Worm (Caenorhabditis elegans) whole organism, young adult: Measurements from ENCODE around the gene T05A7.3.

Source experiments
- B0336.3 ChIP-seq: fragments of 200-800 bp; sonication (Bioruptor generic); IDR thresholded peaks from 2 replicates; pipeline ENCODE4 v1.3.6; 2022; ENCODE audit warnings: missing genetic modification characterization, missing compliant biosample characterization
- C06A6.2 ChIP-seq: fragments of 200-800 bp; sonication (Bioruptor generic); conservative IDR thresholded peaks from 2 replicates; pipeline ENCODE4 v1.3.6; 2022; ENCODE audit warnings: missing genetic modification characterization, missing compliant biosample characterization
- D2030.7 ChIP-seq: fragments of 200-800 bp; sonication (Bioruptor generic); IDR thresholded peaks from 2 replicates; pipeline ENCODE4 v1.3.6; 2022; ENCODE audit warnings: missing genetic modification reagents, missing genetic modification characterization, missing compliant biosample characterization
- F22D6.2 ChIP-seq: sonication (generic microtip); optimal IDR thresholded peaks from 2 replicates; lab custom pipeline; 2016; ENCODE audit warnings: mild to moderate bottlenecking, missing genetic modification characterization, missing compliant biosample characterization
- F33H1.4 ChIP-seq: fragments of 200-800 bp; sonication (Bioruptor generic); IDR thresholded peaks from 2 replicates; pipeline ENCODE4 v1.3.6; 2022; ENCODE audit warnings: missing genetic modification reagents, missing genetic modification characterization, missing compliant biosample characterization
- T07F8.4 ChIP-seq: sonication (generic microtip); optimal IDR thresholded peaks from 2 replicates; lab custom pipeline; 2016; ENCODE audit warnings: mild to moderate bottlenecking, missing genetic modification characterization, moderate library complexity, missing compliant biosample characterization
- Y79H2A.3 ChIP-seq: fragments of 200-800 bp; sonication (Bioruptor generic); conservative IDR thresholded peaks from 2 replicates; pipeline ENCODE4 v1.3.6; 2022; ENCODE audit warnings: missing genetic modification reagents, missing genetic modification characterization, missing compliant biosample characterization
- Y95B8A.8 ChIP-seq: fragments of 200-800 bp; sonication (Bioruptor generic); IDR thresholded peaks from 2 replicates; pipeline ENCODE4 v1.3.6; 2022; ENCODE audit warnings: missing genetic modification reagents, missing genetic modification characterization, missing compliant biosample characterization
- ama-1 ChIP-seq, 3 experiments: fragments of 150-350 bp in 1 of 3; sonication (generic microtip) in 2 of 3; optimal IDR thresholded peaks; 2 replicates each; lab custom pipeline; 2014 to 2018; ENCODE audit warnings: missing biosample characterization in 2 of 3, missing genetic modification characterization in 2 of 3, missing genetic modification reagents in 2 of 3
- aptf-3 ChIP-seq: fragments of 200-800 bp; sonication (Bioruptor generic); IDR thresholded peaks from 2 replicates; pipeline ENCODE4 v1.3.6; 2022; ENCODE audit warnings: missing genetic modification characterization, missing compliant biosample characterization
- athp-1 ChIP-seq: sonication (generic microtip); optimal IDR thresholded peaks from 2 replicates; lab custom pipeline; 2017; ENCODE audit warnings: mild to moderate bottlenecking, missing genetic modification characterization, missing compliant biosample characterization
- attf-5 ChIP-seq: fragments of 200-800 bp; sonication (Bioruptor generic); optimal IDR thresholded peaks from 2 replicates; lab custom pipeline; 2018; ENCODE audit warnings: mild to moderate bottlenecking, missing genetic modification characterization, missing compliant biosample characterization
- bed-1 ChIP-seq: fragments of 200-800 bp; sonication (Bioruptor generic); IDR thresholded peaks from 2 replicates; pipeline ENCODE4 v1.3.6; 2022; ENCODE audit warnings: missing genetic modification reagents, missing genetic modification characterization, missing compliant biosample characterization
- cebp-1 ChIP-seq, 2 experiments: fragments of 200-800 bp in 1 of 2; sonication (Bioruptor generic) in 1 of 2; sonication (generic microtip) in 1 of 2; IDR thresholded peaks in 1 of 2; optimal IDR thresholded peaks in 1 of 2; 2 replicates each; pipeline versions ENCODE4 v1.3.6 to Lab custom; 2017 to 2022; ENCODE audit warnings: missing compliant biosample characterization in 2 of 2, missing genetic modification characterization in 2 of 2, mild to moderate bottlenecking in 1 of 2, missing genetic modification reagents in 1 of 2, moderate library complexity in 1 of 2
- cebp-2 ChIP-seq: fragments of 200-800 bp; sonication (Bioruptor generic); IDR thresholded peaks from 2 replicates; pipeline ENCODE4 v1.3.6; 2022; ENCODE audit warnings: missing genetic modification characterization, missing compliant biosample characterization
- ceh-58 ChIP-seq: fragments of 200-800 bp; sonication (Bioruptor generic); IDR thresholded peaks from 2 replicates; pipeline ENCODE4 v1.3.6; 2022; ENCODE audit warnings: missing genetic modification characterization, missing compliant biosample characterization
- dox-1 ChIP-seq: fragments of 200-800 bp; sonication (Bioruptor generic); IDR thresholded peaks from 2 replicates; pipeline ENCODE4 v1.3.6; 2022; ENCODE audit warnings: missing genetic modification reagents, missing genetic modification characterization, missing compliant biosample characterization
- ekl-4 ChIP-seq: fragments of 200-800 bp; sonication (Bioruptor generic); IDR thresholded peaks from 2 replicates; pipeline ENCODE4 v1.3.6; 2022; ENCODE audit warnings: missing genetic modification reagents, missing genetic modification characterization, missing compliant biosample characterization
- ets-4 ChIP-seq: fragments of 200-800 bp; sonication (Bioruptor generic); optimal IDR thresholded peaks from 2 replicates; lab custom pipeline; 2018; ENCODE audit warnings: mild to moderate bottlenecking, missing genetic modification characterization, missing compliant biosample characterization
- gei-17 ChIP-seq: fragments of 200-800 bp; sonication (Bioruptor generic); optimal IDR thresholded peaks from 2 replicates; lab custom pipeline; 2018; ENCODE audit warnings: mild to moderate bottlenecking, missing genetic modification characterization, missing compliant biosample characterization
- hlh-26 ChIP-seq: fragments of 200-800 bp; sonication (Bioruptor generic); conservative IDR thresholded peaks from 2 replicates; pipeline ENCODE4 v1.3.6; 2022; ENCODE audit warnings: missing genetic modification reagents, missing genetic modification characterization, missing compliant biosample characterization
- hmg-1.2 ChIP-seq: fragments of 200-800 bp; sonication (Bioruptor generic); IDR thresholded peaks from 2 replicates; pipeline ENCODE4 v1.3.6; 2022; ENCODE audit warnings: missing genetic modification reagents, missing genetic modification characterization, missing compliant biosample characterization
- hrde-1 ChIP-seq: sonication (generic microtip); optimal IDR thresholded peaks from 2 replicates; lab custom pipeline; 2016; ENCODE audit warnings: missing genetic modification characterization, mild to moderate bottlenecking, missing compliant biosample characterization, moderate library complexity, missing genotype, missing genetic modification reagents, borderline replicate concordance
- let-526 ChIP-seq: fragments of 200-800 bp; sonication (Bioruptor generic); IDR thresholded peaks from 2 replicates; pipeline ENCODE4 v1.3.6; 2022; ENCODE audit warnings: missing genetic modification reagents, missing genetic modification characterization, missing compliant biosample characterization
- lsl-1 ChIP-seq: fragments of 200-800 bp; sonication (Bioruptor generic); optimal IDR thresholded peaks from 2 replicates; lab custom pipeline; 2018; ENCODE audit warnings: mild to moderate bottlenecking, missing genetic modification characterization, moderate library complexity, missing compliant biosample characterization
- lsy-27 ChIP-seq: sonication (generic microtip); optimal IDR thresholded peaks from 2 replicates; lab custom pipeline; 2017; ENCODE audit warnings: missing genetic modification characterization, mild to moderate bottlenecking, missing compliant biosample characterization, antibody characterized with exemption, missing genotype, borderline replicate concordance; ENCODE audit not compliant: insufficient read depth
- madf-10 ChIP-seq: sonication (generic microtip); optimal IDR thresholded peaks from 2 replicates; lab custom pipeline; 2016; ENCODE audit warnings: mild to moderate bottlenecking, missing genetic modification characterization, missing compliant biosample characterization
- madf-6 ChIP-seq: fragments of 200-800 bp; sonication (Bioruptor generic); IDR thresholded peaks from 2 replicates; pipeline ENCODE4 v1.3.6; 2022; ENCODE audit warnings: missing genetic modification reagents, missing genetic modification characterization, missing compliant biosample characterization
- mcd-1 ChIP-seq: fragments of 200-800 bp; sonication (Bioruptor generic); IDR thresholded peaks from 2 replicates; pipeline ENCODE4 v1.3.6; 2022; ENCODE audit warnings: missing genetic modification reagents, missing genetic modification characterization, missing compliant biosample characterization
- nfya-1 ChIP-seq: sonication (generic microtip); optimal IDR thresholded peaks from 2 replicates; lab custom pipeline; 2017; ENCODE audit warnings: antibody characterized with exemption, missing compliant biosample characterization, missing genetic modification characterization, borderline replicate concordance; ENCODE audit not compliant: insufficient read depth
- nfya-2 ChIP-seq: fragments of 200-800 bp; sonication (Bioruptor generic); IDR thresholded peaks from 2 replicates; pipeline ENCODE4 v1.3.6; 2022; ENCODE audit warnings: missing genetic modification reagents, missing genetic modification characterization, missing compliant biosample characterization
- nhr-27 ChIP-seq: fragments of 200-800 bp; sonication (Bioruptor generic); optimal IDR thresholded peaks from 2 replicates; lab custom pipeline; 2018; ENCODE audit warnings: mild to moderate bottlenecking, missing genetic modification characterization, moderate library complexity, missing compliant biosample characterization
- nhr-80 ChIP-seq: sonication (generic microtip); optimal IDR thresholded peaks from 2 replicates; lab custom pipeline; 2016; ENCODE audit warnings: missing genetic modification characterization, missing compliant biosample characterization
- rcor-1 ChIP-seq: fragments of 200-800 bp; sonication (Bioruptor generic); IDR thresholded peaks from 2 replicates; pipeline ENCODE4 v1.3.6; 2022; ENCODE audit warnings: missing genetic modification reagents, missing genetic modification characterization, missing compliant biosample characterization
- sea-2 ChIP-seq: fragments of 200-800 bp; sonication (Bioruptor generic); IDR thresholded peaks from 2 replicates; pipeline ENCODE4 v1.3.6; 2022; ENCODE audit warnings: missing genetic modification characterization, missing compliant biosample characterization
- snpc-4 ChIP-seq, 5 experiments: fragments of 150-350 bp in 1 of 5; sonication (generic microtip) in 4 of 5; optimal IDR thresholded peaks; 2 replicates each; lab custom pipeline; 2014 to 2018; ENCODE audit warnings: missing genetic modification characterization in 5 of 5, missing biosample characterization in 3 of 5, antibody characterized with exemption in 2 of 5, mild to moderate bottlenecking in 2 of 5, missing compliant biosample characterization in 2 of 5, missing genotype in 2 of 5, moderate library complexity in 2 of 5, missing genetic modification reagents in 1 of 5
- somi-1 ChIP-seq: fragments of 200-800 bp; sonication (Bioruptor generic); optimal IDR thresholded peaks from 2 replicates; lab custom pipeline; 2018; ENCODE audit warnings: mild to moderate bottlenecking, missing genetic modification characterization, missing compliant biosample characterization
- tbp1 ChIP-seq: fragments of 200-800 bp; sonication (Bioruptor generic); optimal IDR thresholded peaks from 2 replicates; lab custom pipeline; 2018; ENCODE audit warnings: mild to moderate bottlenecking, missing genetic modification characterization, missing compliant biosample characterization
- tlf-1 ChIP-seq: fragments of 200-800 bp; sonication (Bioruptor generic); optimal IDR thresholded peaks from 2 replicates; lab custom pipeline; 2018; ENCODE audit warnings: mild to moderate bottlenecking, missing genetic modification characterization, missing compliant biosample characterization
- unc-130 ChIP-seq: sonication (generic microtip); optimal IDR thresholded peaks from 2 replicates; lab custom pipeline; 2016; ENCODE audit warnings: missing genetic modification reagents, missing genetic modification characterization, missing compliant biosample characterization
- xnd-1 ChIP-seq: sonication (generic microtip); optimal IDR thresholded peaks from 2 replicates; lab custom pipeline; 2016; ENCODE audit warnings: missing genotype, missing genetic modification reagents, missing genetic modification characterization, missing compliant biosample characterization
- ztf-18 ChIP-seq: sonication (generic microtip); optimal IDR thresholded peaks from 2 replicates; lab custom pipeline; 2016; ENCODE audit warnings: missing genotype, mild to moderate bottlenecking, missing genetic modification characterization, missing compliant biosample characterization
- ztf-3 ChIP-seq: fragments of 200-800 bp; sonication (Bioruptor generic); optimal IDR thresholded peaks from 2 replicates; lab custom pipeline; 2018; ENCODE audit warnings: mild to moderate bottlenecking, missing genetic modification characterization, missing compliant biosample characterization

The T05A7.3 gene

ce11 chrII:4686941-4687340, 11.4 kb downstream of the T05A7.3 start, which contains the start of gene sre-39:
sre-39 (plus strand) TSS chrII:4687241.
- TF ChIP-seq F33H1.4 (GFP tag; lab: Robert Waterston, UW) (no peak), ceh-58 (GFP tag; lab: Robert Waterston, UW) (no peak), nfya-1 (tag; lab: Kevin White, UChicago) (no peak), lsy-27 (tag; lab: Kevin White, UChicago) (no peak), ztf-18 (tag; lab: Kevin White, UChicago) (no peak), sea-2 (GFP tag; lab: Robert Waterston, UW) (no peak), aptf-3 (GFP tag; lab: Robert Waterston, UW) (no peak), hrde-1 (tag; lab: Kevin White, UChicago) (no peak), lsl-1 (no peak), Y79H2A.3 (GFP tag; lab: Robert Waterston, UW) (no peak), unc-130 (GFP tag; lab: Kevin White, UChicago) (no peak), madf-10 (no peak), tlf-1 (GFP tag; lab: Kevin White, UChicago) (no peak), ztf-3 (no peak), cebp-1 (GFP tag; IDR thresholded peaks at IDR 0.05; lab: Robert Waterston, UW) (no peak), cebp-1 (tag; optimal IDR thresholded peaks at IDR 0.05; lab: Kevin White, UChicago) (no peak), somi-1 (GFP tag; lab: Kevin White, UChicago) (no peak), nfya-2 (GFP tag; lab: Robert Waterston, UW) (no peak), T07F8.4 (tag; lab: Kevin White, UChicago) (no peak), rcor-1 (no peak), hlh-26 (GFP tag; lab: Robert Waterston, UW) (no peak)

DNA sequence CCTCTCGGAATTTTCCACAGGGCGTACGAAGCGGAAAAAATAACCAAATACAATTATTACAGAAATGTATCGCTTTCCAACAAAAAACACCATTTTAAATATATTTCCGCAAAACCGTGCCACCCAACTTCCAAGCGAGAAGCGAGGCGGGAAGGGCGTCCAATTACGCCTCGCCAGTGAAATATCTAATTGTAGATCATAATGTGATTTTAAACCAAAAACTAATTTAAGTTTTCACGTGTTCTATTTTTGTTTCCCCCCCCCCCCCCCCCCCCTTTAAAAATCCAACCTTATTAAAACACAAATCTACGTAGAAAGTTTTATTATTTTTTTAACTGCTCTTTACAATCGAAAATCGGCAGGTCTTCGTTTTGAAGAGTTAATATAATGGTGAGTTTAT, 13.9 kb downstream of the T05A7.3 start, which contains the start of gene F10G7.12:
F10G7.12 (plus strand) TSS at position 301 of the 400 bp plus-strand sequence.
- TF ChIP-seq ets-4 (GFP tag; lab: Kevin White, UChicago) (no peak), bed-1 (GFP tag; lab: Robert Waterston, UW) (no peak), cebp-2 (GFP tag; lab: Robert Waterston, UW) (no peak), Y95B8A.8 (no peak), aptf-3 (GFP tag; lab: Robert Waterston, UW) (no peak), nhr-80 (no peak), C06A6.2 (GFP tag; lab: Robert Waterston, UW) (no peak), D2030.7 (no peak), gei-17 (GFP tag; lab: Kevin White, UChicago) (no peak)

DNA sequence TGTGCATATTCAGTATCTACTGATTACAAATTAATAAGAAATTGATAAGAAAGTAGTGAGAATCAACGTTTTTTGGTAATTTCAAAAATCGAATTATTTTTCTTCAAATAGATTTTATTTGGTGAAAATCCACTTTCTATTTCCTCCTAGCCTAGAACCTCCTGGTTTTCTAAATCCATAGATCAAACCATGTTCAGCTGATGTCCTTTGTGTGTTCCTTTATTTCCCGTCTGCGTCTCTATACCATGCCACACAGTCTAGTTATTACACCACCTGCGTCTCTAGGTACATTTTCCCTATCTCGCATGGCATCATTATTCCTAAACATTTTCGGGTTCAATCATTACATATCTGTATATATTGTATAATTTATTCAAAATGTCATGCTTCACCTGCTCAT, 17.5 kb downstream of the T05A7.3 start, which contains the start of gene F10G7.5:
F10G7.5 (plus strand) TSS at position 286 of the 400 bp plus-strand sequence.
- TF ChIP-seq F22D6.2, result no peak
- TF ChIP-seq attf-5, result peak; percentile 4
- no peak for TF ChIP-seq ama-1 (optimal IDR thresholded peaks at IDR 0.05; lab: Kevin White, UChicago)
- TF ChIP-seq ama-1 (GFP tag; optimal IDR thresholded peaks at IDR 0.05; lab: Kevin White, UChicago), result no peak
- no peak for TF ChIP-seq hrde-1 (tag; lab: Kevin White, UChicago)
- TF ChIP-seq xnd-1 (tag; lab: Kevin White, UChicago), result no peak
- peak; percentile 93 for TF ChIP-seq hmg-1.2
- no peak for TF ChIP-seq B0336.3 (GFP tag; lab: Robert Waterston, UW)
- peak; percentile 1 for TF ChIP-seq nhr-80

- TF ChIP-seq ekl-4, result peak; percentile 56; the same call in 1 of the 2 replicates
- no peak for TF ChIP-seq dox-1
- no peak for TF ChIP-seq mcd-1 (GFP tag; lab: Robert Waterston, UW)
- peak; percentile 40 for TF ChIP-seq athp-1 (tag; lab: Kevin White, UChicago)
- peak; percentile 56 for TF ChIP-seq nhr-27 (tag; lab: Kevin White, UChicago)
- no peak for TF ChIP-seq nfya-2 (GFP tag; lab: Robert Waterston, UW)
- peak; percentile 8 for TF ChIP-seq tbp1 (GFP tag; lab: Kevin White, UChicago)
- TF ChIP-seq let-526 (GFP tag; lab: Robert Waterston, UW), result no peak
- TF ChIP-seq xnd-1 (tag; lab: Kevin White, UChicago), result peak; percentile 52
- 0 out of 2 replicates have a peak, but pooled peaks have one; percentile 28 for TF ChIP-seq rcor-1
- no peak for TF ChIP-seq snpc-4 (GFP tag; optimal IDR thresholded peaks at IDR 0.05; lab: Kevin White, UChicago)
- TF ChIP-seq snpc-4 (tag; optimal IDR thresholded peaks at IDR 0.05; lab: Kevin White, UChicago), result peak in 1 of 4 experiments; percentile 45
- TF ChIP-seq madf-6 (GFP tag; lab: Robert Waterston, UW), result peak; percentile 69
Observed at ce11 chrII:4696055-4696454, 20.5 kb downstream of the T05A7.3 start.
